Worm (Caenorhabditis elegans) whole organism, late embryonic: ENCODE measurements around the gene kcnl-4.
A peak's percentile ranks its signal among the peaks of the same experiment; 100 is the strongest.

Source experiments
- C38D4.7 ChIP-seq: fragments of 200-800 bp; sonication (Bioruptor generic); optimal IDR thresholded peaks from 2 replicates; lab custom pipeline; 2018; ENCODE audit warnings: mild to moderate bottlenecking, missing genetic modification characterization, moderate library complexity, missing compliant biosample characterization
- F13H6.1 ChIP-seq: sonication (generic microtip); optimal IDR thresholded peaks from 2 replicates; lab custom pipeline; 2016; ENCODE audit warnings: missing genetic modification characterization, missing compliant biosample characterization
- T23F11.4 ChIP-seq: fragments of 200-800 bp; sonication (Bioruptor generic); optimal IDR thresholded peaks from 2 replicates; lab custom pipeline; 2018; ENCODE audit warnings: mild to moderate bottlenecking, missing genetic modification characterization, missing compliant biosample characterization
- Y22D7AL.16 ChIP-seq: sonication (generic microtip); optimal IDR thresholded peaks from 2 replicates; lab custom pipeline; 2016; ENCODE audit warnings: missing genetic modification characterization, missing compliant biosample characterization
- ceh-19 ChIP-seq: fragments of 200-800 bp; sonication (Bioruptor generic); optimal IDR thresholded peaks from 2 replicates; lab custom pipeline; 2018; ENCODE audit warnings: mild to moderate bottlenecking, missing genetic modification characterization, missing compliant biosample characterization
- ceh-2 ChIP-seq: sonication (generic microtip); optimal IDR thresholded peaks from 2 replicates; lab custom pipeline; 2016; ENCODE audit warnings: missing genotype, missing genetic modification characterization, missing compliant biosample characterization
- ceh-24 ChIP-seq: sonication (generic microtip); optimal IDR thresholded peaks from 2 replicates; lab custom pipeline; 2016; ENCODE audit warnings: mild to moderate bottlenecking, missing genetic modification characterization, missing compliant biosample characterization
- ceh-31 ChIP-seq: sonication (generic microtip); optimal IDR thresholded peaks from 2 replicates; lab custom pipeline; 2016; ENCODE audit warnings: missing genetic modification characterization, missing compliant biosample characterization
- ceh-34 ChIP-seq: sonication (generic microtip); optimal IDR thresholded peaks from 2 replicates; lab custom pipeline; 2016; ENCODE audit warnings: mild to moderate bottlenecking, missing genetic modification characterization, missing compliant biosample characterization
- ceh-45 ChIP-seq: fragments of 200-800 bp; sonication (Bioruptor generic); IDR thresholded peaks from 2 replicates; pipeline ENCODE4 v1.3.6; 2022; ENCODE audit warnings: missing genetic modification reagents, missing genetic modification characterization, missing compliant biosample characterization
- ceh-48 ChIP-seq: sonication (generic microtip); optimal IDR thresholded peaks from 2 replicates; lab custom pipeline; 2016; ENCODE audit warnings: missing genetic modification characterization, inconsistent platforms, missing compliant biosample characterization
- ceh-6 ChIP-seq: fragments of 200-800 bp; sonication (Bioruptor generic); optimal IDR thresholded peaks from 2 replicates; lab custom pipeline; 2018; ENCODE audit warnings: mild to moderate bottlenecking, missing genetic modification characterization, missing compliant biosample characterization
- elt-2 ChIP-seq: sonication (generic microtip); optimal IDR thresholded peaks from 2 replicates; lab custom pipeline; 2016; ENCODE audit warnings: missing genetic modification reagents, missing genetic modification characterization, missing compliant biosample characterization
- fax-1 ChIP-seq: sonication (generic microtip); optimal IDR thresholded peaks from 2 replicates; lab custom pipeline; 2016; ENCODE audit warnings: missing genotype, missing genetic modification characterization, missing compliant biosample characterization
- hlh-6 ChIP-seq: sonication (generic microtip); optimal IDR thresholded peaks from 2 replicates; lab custom pipeline; 2016; ENCODE audit warnings: missing genotype, missing genetic modification characterization, missing compliant biosample characterization
- lim-6 ChIP-seq: sonication (generic microtip); optimal IDR thresholded peaks from 2 replicates; lab custom pipeline; 2016; ENCODE audit warnings: missing genetic modification characterization, missing compliant biosample characterization
- lin-11 ChIP-seq: fragments of 200-800 bp; sonication (Bioruptor generic); optimal IDR thresholded peaks from 2 replicates; lab custom pipeline; 2018; ENCODE audit warnings: mild to moderate bottlenecking, missing genetic modification characterization, missing compliant biosample characterization
- madf-2 ChIP-seq: sonication (generic microtip); optimal IDR thresholded peaks from 2 replicates; lab custom pipeline; 2017; ENCODE audit warnings: missing genetic modification characterization, missing compliant biosample characterization
- mec-3 ChIP-seq: sonication (generic microtip); optimal IDR thresholded peaks from 2 replicates; lab custom pipeline; 2016; ENCODE audit warnings: borderline replicate concordance, missing genetic modification characterization, missing compliant biosample characterization
- nfya-1 ChIP-seq: sonication (generic microtip); optimal IDR thresholded peaks from 2 replicates; lab custom pipeline; 2017; ENCODE audit warnings: missing genetic modification characterization, mild to moderate bottlenecking, missing compliant biosample characterization, antibody characterized with exemption, moderate library complexity
- nhr-11 ChIP-seq: fragments of 150-350 bp; optimal IDR thresholded peaks from 2 replicates; lab custom pipeline; 2014; ENCODE audit warnings: missing biosample characterization, missing genetic modification characterization
- odd-2 ChIP-seq: sonication (generic microtip); optimal IDR thresholded peaks from 2 replicates; lab custom pipeline; 2017; ENCODE audit warnings: antibody characterized with exemption, mild to moderate bottlenecking, missing genetic modification characterization, missing compliant biosample characterization
- pat-9 ChIP-seq: fragments of 200-800 bp; sonication (Bioruptor generic); optimal IDR thresholded peaks from 2 replicates; lab custom pipeline; 2018; ENCODE audit warnings: mild to moderate bottlenecking, missing genetic modification characterization, moderate library complexity, missing compliant biosample characterization
- sdc-2 ChIP-seq: sonication (generic microtip); optimal IDR thresholded peaks from 2 replicates; lab custom pipeline; 2016; ENCODE audit warnings: missing genotype, missing genetic modification characterization, missing compliant biosample characterization
- sox-4 ChIP-seq: sonication (generic microtip); optimal IDR thresholded peaks from 2 replicates; lab custom pipeline; 2017; ENCODE audit warnings: mild to moderate bottlenecking, missing genetic modification characterization, inconsistent platforms, missing compliant biosample characterization
- tbx-2 ChIP-seq: sonication (generic microtip); optimal IDR thresholded peaks from 2 replicates; lab custom pipeline; 2016; ENCODE audit warnings: missing genetic modification characterization, missing compliant biosample characterization
- unc-3 ChIP-seq, 2 experiments: fragments of 200-800 bp in 1 of 2; sonication (Bioruptor generic) in 1 of 2; sonication (generic microtip) in 1 of 2; conservative IDR thresholded peaks in 1 of 2; optimal IDR thresholded peaks in 1 of 2; 2 replicates each; pipeline versions ENCODE4 v1.3.6 to Lab custom; 2016 to 2022; ENCODE audit warnings: missing compliant biosample characterization in 2 of 2, missing genetic modification characterization in 2 of 2, missing genetic modification reagents in 1 of 2
- unc-42 ChIP-seq: sonication (generic microtip); optimal IDR thresholded peaks from 2 replicates; lab custom pipeline; 2016; ENCODE audit warnings: missing genotype, missing genetic modification characterization, missing compliant biosample characterization
- unc-55 ChIP-seq: sonication (generic microtip); optimal IDR thresholded peaks from 2 replicates; lab custom pipeline; 2017; ENCODE audit warnings: missing biosample characterization, missing genetic modification reagents, missing genetic modification characterization
- unc-86 ChIP-seq: sonication (generic microtip); optimal IDR thresholded peaks from 2 replicates; lab custom pipeline; 2016; ENCODE audit warnings: missing genetic modification characterization, missing compliant biosample characterization
- ztf-16 ChIP-seq: sonication (generic microtip); optimal IDR thresholded peaks from 2 replicates; lab custom pipeline; 2017; ENCODE audit warnings: missing genetic modification characterization, missing compliant biosample characterization

The kcnl-4 gene

ce11 chrV:14495493-14495892, 35.4 kb upstream of the kcnl-4 start:
- TF ChIP-seq fax-1 (tag; lab: Kevin White, UChicago): no peak
- TF ChIP-seq odd-2 (tag; lab: Kevin White, UChicago): no peak
- no peak for TF ChIP-seq ceh-19
- no peak for TF ChIP-seq ceh-48 (tag; lab: Kevin White, UChicago)
- TF ChIP-seq ceh-24 (tag; lab: Kevin White, UChicago): no peak
- TF ChIP-seq nfya-1 (tag; lab: Kevin White, UChicago): no peak
- TF ChIP-seq T23F11.4: no peak
- no peak for TF ChIP-seq sox-4
- TF ChIP-seq lim-6 (tag; lab: Kevin White, UChicago): no peak
- TF ChIP-seq unc-55 (GFP tag; lab: Kevin White, UChicago): no peak

ce11 chrV:14496446-14496845, 34.5 kb upstream of the kcnl-4 start:
- peak; percentile 74 for TF ChIP-seq unc-42 (tag; lab: Kevin White, UChicago)
- TF ChIP-seq odd-2 (tag; lab: Kevin White, UChicago): no peak
- peak; percentile 40 for TF ChIP-seq ceh-6 (GFP tag; lab: Kevin White, UChicago)
- peak; percentile 20 for TF ChIP-seq ceh-31

ce11 chrV:14498204-14498603, 32.7 kb upstream of the kcnl-4 start:
- TF ChIP-seq unc-42 (tag; lab: Kevin White, UChicago) (no peak), sdc-2 (tag; lab: Kevin White, UChicago) (no peak), hlh-6 (tag; lab: Kevin White, UChicago) (no peak), lin-11 (tag; lab: Kevin White, UChicago) (no peak), nhr-11 (tag; lab: Kevin White, UChicago) (no peak), C38D4.7 (GFP tag; lab: Kevin White, UChicago) (no peak), tbx-2 (tag; lab: Kevin White, UChicago) (peak; percentile 40), elt-2 (tag; lab: Kevin White, UChicago) (peak; percentile 29), ceh-48 (tag; lab: Kevin White, UChicago) (no peak), ceh-45 (GFP tag; lab: Robert Waterston, UW) (no peak), ceh-31 (peak; percentile 29), F13H6.1 (tag; lab: Kevin White, UChicago) (no peak), ceh-34 (tag; lab: Kevin White, UChicago) (peak; percentile 18), fax-1 (tag; lab: Kevin White, UChicago) (no peak), nfya-1 (tag; lab: Kevin White, UChicago) (peak; percentile 32)
- TF ChIP-seq, all 69 proteins: peak for 5

- TF ChIP-seq madf-2 (tag; lab: Kevin White, UChicago) (no peak), unc-86 (tag; lab: Kevin White, UChicago) (no peak), ztf-16 (tag; lab: Kevin White, UChicago) (no peak), unc-55 (GFP tag; lab: Kevin White, UChicago) (no peak), odd-2 (tag; lab: Kevin White, UChicago) (no peak), tbx-2 (tag; lab: Kevin White, UChicago) (no peak), ceh-24 (tag; lab: Kevin White, UChicago) (no peak), hlh-6 (tag; lab: Kevin White, UChicago) (no peak), Y22D7AL.16 (tag; lab: Kevin White, UChicago) (no peak), unc-3 (GFP tag; conservative IDR thresholded peaks at IDR 0.05; lab: Robert Waterston, UW) (no peak), unc-3 (tag; optimal IDR thresholded peaks at IDR 0.05; lab: Kevin White, UChicago) (no peak), ceh-48 (tag; lab: Kevin White, UChicago) (no peak), mec-3 (tag; lab: Kevin White, UChicago) (no peak), pat-9 (tag; lab: Kevin White, UChicago) (no peak)
Measured at ce11 chrV:14499074-14499864, 31.6 kb upstream of the kcnl-4 start.

- no peak for TF ChIP-seq ceh-2 (tag; lab: Kevin White, UChicago)
- peak; percentile 15 for TF ChIP-seq ceh-31
Measured at ce11 chrV:14500554-14500953, 30.4 kb upstream of the kcnl-4 start.
